Worm (Caenorhabditis elegans): ENCODE data around the gene C49F5.3.

C49F5.3 gene

DNA sequence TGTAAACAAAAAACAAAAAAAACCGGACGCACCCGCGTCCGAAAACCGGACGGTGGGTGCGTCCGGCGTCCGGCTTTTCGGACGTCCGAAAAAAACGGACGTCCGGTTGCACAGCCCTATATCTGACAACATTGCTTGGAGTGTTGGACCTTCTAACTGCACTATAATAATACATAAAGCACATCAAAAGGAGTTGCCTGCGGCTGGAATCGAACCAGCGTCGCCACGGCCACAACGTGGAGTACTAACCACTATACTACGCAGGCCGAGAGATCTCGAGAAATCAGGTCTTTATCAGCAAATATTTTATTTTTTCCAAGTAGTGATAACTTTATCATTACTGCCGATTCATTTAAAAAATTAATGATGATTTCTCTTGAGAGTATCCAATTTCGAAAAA lies 9.9 kb upstream of the C49F5.3 start:
- TF ChIP-seq W03F9.2 (tag; optimal IDR thresholded peaks at IDR 0.05) (no peak), dao-5 (tag; optimal IDR thresholded peaks at IDR 0.05) (no peak), him-1 (tag; optimal IDR thresholded peaks at IDR 0.05) (no peak)

- no peak for TF ChIP-seq him-1 (tag; optimal IDR thresholded peaks at IDR 0.05)
- TF ChIP-seq W03F9.2 (tag; optimal IDR thresholded peaks at IDR 0.05), result no peak
- no peak for TF ChIP-seq dao-5 (tag; optimal IDR thresholded peaks at IDR 0.05)
Observed at ce11 chrX:11992778-11993177, 9.4 kb upstream of the C49F5.3 start.

- TF ChIP-seq dao-5 (tag; optimal IDR thresholded peaks at IDR 0.05), result no peak
- no peak for TF ChIP-seq W03F9.2 (tag; optimal IDR thresholded peaks at IDR 0.05)
- TF ChIP-seq him-1 (tag; optimal IDR thresholded peaks at IDR 0.05), result no peak
Observed at ce11 chrX:11992246-11992645, 8.8 kb upstream of the C49F5.3 start.

DNA sequence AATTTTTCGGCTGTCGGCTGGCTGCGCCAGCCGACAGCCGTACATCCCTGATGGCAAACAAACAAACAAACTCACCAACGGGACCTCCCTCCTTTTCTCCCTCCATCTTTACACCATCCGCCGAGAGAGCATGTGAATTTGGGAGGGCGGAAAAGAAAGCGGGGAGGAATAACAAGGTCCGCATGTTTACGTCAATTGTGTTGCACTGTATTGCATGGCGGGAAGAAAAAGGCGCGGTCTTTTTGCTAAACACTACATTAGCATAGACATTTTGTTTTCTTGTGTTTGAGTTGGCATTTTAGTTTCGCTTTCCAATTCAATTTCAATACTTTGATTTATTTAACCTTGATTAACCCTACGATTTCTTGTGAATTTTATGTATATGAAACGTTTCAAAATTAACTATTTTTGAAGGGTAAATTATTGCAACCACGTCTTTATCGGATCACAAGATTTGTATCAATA lies 4.5 kb upstream of the C49F5.3 start, which contains the start of gene C49F5.6:
Gene C49F5.6, plus strand, starts transcription at position 415 of the 465 bp plus-strand sequence.
- TF ChIP-seq him-1 (tag; optimal IDR thresholded peaks at IDR 0.05) (no peak), W03F9.2 (tag; optimal IDR thresholded peaks at IDR 0.05) (no peak), dao-5 (tag; optimal IDR thresholded peaks at IDR 0.05) (no peak)

DNA sequence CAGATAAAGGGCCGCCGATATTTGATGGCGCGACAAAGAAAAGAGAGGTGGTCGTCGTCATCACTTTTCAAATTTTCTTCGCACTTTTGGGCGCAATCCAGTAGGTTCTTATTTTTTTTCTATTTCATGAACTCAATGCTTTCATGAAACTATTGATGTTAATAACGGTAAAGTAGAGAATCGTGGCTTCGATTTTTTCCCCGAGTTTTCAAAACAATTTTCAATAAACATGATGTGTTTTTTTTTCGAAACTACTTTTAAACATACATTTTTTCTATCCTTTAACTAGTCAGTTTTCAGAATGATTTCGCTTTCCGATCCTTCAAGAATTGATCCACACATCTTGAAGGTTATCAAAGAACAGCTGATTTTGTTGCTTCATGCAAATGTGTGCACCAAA lies 2.5 kb upstream of the C49F5.3 start, which contains the start of gene C49F5.5:
Gene C49F5.5, plus strand, starts transcription at position 301 of the 400 bp plus-strand sequence.
- TF ChIP-seq him-1 (tag; optimal IDR thresholded peaks at IDR 0.05) (no peak), dao-5 (tag; optimal IDR thresholded peaks at IDR 0.05) (no peak), W03F9.2 (tag; optimal IDR thresholded peaks at IDR 0.05) (no peak)

DNA sequence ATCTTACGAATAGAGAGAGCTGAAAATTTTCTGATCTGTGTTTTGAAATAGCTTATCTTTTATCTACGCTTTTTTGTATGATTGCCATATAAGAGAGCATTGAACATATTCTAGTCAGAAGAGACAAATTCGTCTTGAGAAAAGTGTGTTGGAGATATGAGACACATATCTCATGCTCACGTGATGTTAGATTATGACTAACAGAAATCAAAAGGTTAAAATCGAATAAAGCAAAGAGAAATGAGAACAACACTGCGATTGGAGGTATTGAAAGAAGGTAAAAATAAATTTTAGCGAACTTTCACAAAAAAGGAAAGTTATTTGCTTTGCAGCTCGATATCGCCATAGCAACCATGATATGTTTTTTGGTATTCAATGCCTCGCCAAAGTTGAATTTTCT lies 1.4 kb downstream of the C49F5.3 start, which contains the start of gene nhr-167:
Gene nhr-167, minus strand, starts transcription at position 21 of the 400 bp plus-strand sequence.
- no peak for TF ChIP-seq dao-5 (tag; optimal IDR thresholded peaks at IDR 0.05)
- TF ChIP-seq W03F9.2 (tag; optimal IDR thresholded peaks at IDR 0.05), result no peak
- no peak for TF ChIP-seq him-1 (tag; optimal IDR thresholded peaks at IDR 0.05)

- TF ChIP-seq W03F9.2 (tag; optimal IDR thresholded peaks at IDR 0.05) (no peak), him-1 (tag; optimal IDR thresholded peaks at IDR 0.05) (no peak), dao-5 (tag; optimal IDR thresholded peaks at IDR 0.05) (no peak)
Observed at ce11 chrX:11974629-11975085, 8.8 kb downstream of the C49F5.3 start, which contains the start of gene set-6. Gene set-6 (minus strand): TSS chrX:11974679.

- TF ChIP-seq him-1 (tag; optimal IDR thresholded peaks at IDR 0.05) (no peak), W03F9.2 (tag; optimal IDR thresholded peaks at IDR 0.05) (no peak)
Observed at ce11 chrX:11971323-11971722, 12.1 kb downstream of the C49F5.3 start.

DNA sequence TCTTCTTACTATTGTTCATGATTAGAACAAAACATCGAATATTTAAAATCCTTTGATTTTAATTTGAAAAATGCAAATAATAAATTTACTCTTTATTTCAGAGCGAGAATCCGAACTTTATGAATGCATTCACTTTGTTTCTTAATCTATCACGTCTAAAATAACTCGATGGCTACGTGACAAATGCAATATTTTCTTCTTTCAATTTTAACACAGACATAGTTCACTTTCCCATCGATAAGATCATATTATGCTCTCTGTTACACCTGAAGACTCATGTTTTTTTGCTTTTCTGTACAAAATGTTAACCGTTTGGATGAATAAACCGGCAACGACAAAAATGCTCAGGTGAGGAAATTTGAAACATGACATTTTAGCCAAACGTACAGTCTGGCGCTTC lies 13.9 kb downstream of the C49F5.3 start:
- TF ChIP-seq him-1 (tag; optimal IDR thresholded peaks at IDR 0.05) (no peak), dao-5 (tag; optimal IDR thresholded peaks at IDR 0.05) (no peak), W03F9.2 (tag; optimal IDR thresholded peaks at IDR 0.05) (no peak)

ce11 chrX:11969085-11969484 lies 14.3 kb downstream of the C49F5.3 start:
- no peak for TF ChIP-seq dao-5 (tag; optimal IDR thresholded peaks at IDR 0.05)
- no peak for TF ChIP-seq him-1 (tag; optimal IDR thresholded peaks at IDR 0.05)
- TF ChIP-seq W03F9.2 (tag; optimal IDR thresholded peaks at IDR 0.05), result no peak

DNA sequence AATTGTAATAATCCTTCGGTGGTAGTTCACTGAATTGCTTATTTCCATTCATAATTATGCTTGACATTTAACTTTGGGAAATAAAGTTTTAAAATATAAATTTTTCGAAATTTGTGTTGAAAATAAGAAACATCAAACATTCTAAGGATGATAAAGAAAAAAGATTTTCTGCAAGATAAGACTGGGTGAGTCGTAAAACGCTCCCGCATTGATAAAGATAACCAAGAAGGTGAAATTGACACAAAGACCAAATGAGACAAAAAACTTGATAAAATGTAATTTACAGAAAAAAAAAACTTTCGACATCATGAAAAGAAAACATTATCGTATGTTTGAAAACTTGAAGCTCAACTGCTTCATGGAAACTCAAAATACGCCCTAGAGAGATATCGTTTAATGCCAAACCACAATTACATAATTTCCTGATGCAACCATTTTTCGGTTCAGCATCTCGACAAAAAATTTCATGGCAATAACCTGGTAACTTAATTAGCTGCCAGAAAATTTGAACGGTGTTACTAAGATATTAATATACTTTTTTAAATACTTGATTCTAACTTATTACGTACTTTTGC lies 15.3 kb downstream of the C49F5.3 start:
- no peak for TF ChIP-seq him-1 (tag; optimal IDR thresholded peaks at IDR 0.05)
- no peak for TF ChIP-seq W03F9.2 (tag; optimal IDR thresholded peaks at IDR 0.05)
- TF ChIP-seq dao-5 (tag; optimal IDR thresholded peaks at IDR 0.05), result no peak

DNA sequence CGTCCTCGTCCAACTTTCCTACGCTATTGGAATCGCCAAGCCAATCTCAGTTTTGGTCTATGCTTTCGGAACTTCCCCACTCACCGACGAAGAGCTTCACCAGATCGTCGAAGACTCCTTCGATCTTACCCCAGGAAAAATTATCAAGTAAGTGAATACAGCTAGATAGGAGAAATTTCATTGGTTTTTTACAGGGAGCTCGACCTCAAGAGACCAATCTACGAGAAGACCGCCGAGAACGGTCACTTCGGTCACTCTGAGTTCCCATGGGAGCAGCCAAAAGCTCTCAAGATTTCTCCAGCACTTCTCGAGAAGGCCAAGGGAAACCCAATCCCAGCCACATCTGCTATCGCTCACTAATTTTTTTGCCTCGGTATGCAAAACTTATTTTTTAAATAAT lies 16.4 kb downstream of the C49F5.3 start:
- TF ChIP-seq W03F9.2 (tag; optimal IDR thresholded peaks at IDR 0.05) (no peak), him-1 (tag; optimal IDR thresholded peaks at IDR 0.05) (no peak), dao-5 (tag; optimal IDR thresholded peaks at IDR 0.05) (no peak)

ce11 chrX:11965663-11966304 lies 17.6 kb downstream of the C49F5.3 start, which contains the start of gene sams-1:
Gene sams-1 (plus strand): TSS chrX:11965962.
- TF ChIP-seq him-1 (tag; optimal IDR thresholded peaks at IDR 0.05), result no peak
- no peak for TF ChIP-seq W03F9.2 (tag; optimal IDR thresholded peaks at IDR 0.05)
- TF ChIP-seq dao-5 (tag; optimal IDR thresholded peaks at IDR 0.05), result no peak

- TF ChIP-seq dao-5 (tag; optimal IDR thresholded peaks at IDR 0.05) (no peak), him-1 (tag; optimal IDR thresholded peaks at IDR 0.05) (no peak), W03F9.2 (tag; optimal IDR thresholded peaks at IDR 0.05) (no peak)
Observed at ce11 chrX:11965163-11965562, 18.3 kb downstream of the C49F5.3 start.

Data from whole organism, L4/young adult.